Worm (Caenorhabditis elegans) whole organism, L4 larva: ENCODE results near the gene col-157.

ENCODE experiments used
- F44E2.7 ChIP-seq: fragments of 200-800 bp; sonication (Bioruptor generic); IDR thresholded peaks from 2 replicates; pipeline ENCODE4 v2.1.2; 2022; ENCODE audit warnings: missing genetic modification characterization, missing compliant biosample characterization
- Y105C5A.15 ChIP-seq: fragments of 200-800 bp; sonication (Bioruptor generic); IDR thresholded peaks from 2 replicates; pipeline ENCODE4 v1.3.6; 2022; ENCODE audit warnings: missing genetic modification characterization, missing compliant biosample characterization
- Y5F2A.4 ChIP-seq: fragments of 200-800 bp; sonication (Bioruptor generic); optimal IDR thresholded peaks from 2 replicates; lab custom pipeline; 2018; ENCODE audit warnings: mild to moderate bottlenecking, missing genetic modification characterization, missing compliant biosample characterization
- ZK337.2 ChIP-seq: fragments of 200-800 bp; sonication (Bioruptor generic); IDR thresholded peaks from 2 replicates; pipeline ENCODE4 v1.3.6; 2022; ENCODE audit warnings: missing genetic modification reagents, missing genetic modification characterization, missing compliant biosample characterization
- aha-1 ChIP-seq: fragments of 150-350 bp; peaks from one replicate; lab custom pipeline; 2014; ENCODE audit warnings: missing biosample characterization, missing genetic modification characterization
- aly-2 ChIP-seq: sonication (generic microtip); optimal IDR thresholded peaks from 2 replicates; lab custom pipeline; 2018; ENCODE audit warnings: missing biosample characterization, missing genetic modification characterization
- attf-4 ChIP-seq: sonication (generic microtip); optimal IDR thresholded peaks from 3 replicates; lab custom pipeline; 2017; ENCODE audit warnings: missing biosample characterization, missing genetic modification characterization
- ceh-62 ChIP-seq: sonication (generic microtip); optimal IDR thresholded peaks from 2 replicates; lab custom pipeline; 2017; ENCODE audit warnings: missing biosample characterization, missing genetic modification characterization
- ceh-82 ChIP-seq: sonication (generic microtip); optimal IDR thresholded peaks from 2 replicates; lab custom pipeline; 2017; ENCODE audit warnings: missing biosample characterization, missing genetic modification characterization
- ces-1 ChIP-seq: fragments of 150-350 bp; sonication (generic microtip); optimal IDR thresholded peaks from 4 replicates; lab custom pipeline; 2014; ENCODE audit warnings: missing biosample characterization, missing genetic modification reagents, missing genetic modification characterization
- daf-12 ChIP-seq: fragments of 150-350 bp; optimal IDR thresholded peaks from 2 replicates; lab custom pipeline; 2014; ENCODE audit warnings: missing biosample characterization, missing genetic modification reagents, missing genetic modification characterization
- daf-19 ChIP-seq: fragments of 200-800 bp; sonication (Bioruptor generic); conservative IDR thresholded peaks from 2 replicates; pipeline ENCODE4 v1.3.6; 2022; ENCODE audit warnings: missing genetic modification characterization, missing compliant biosample characterization
- daf-8 ChIP-seq: fragments of 200-800 bp; sonication (Bioruptor generic); IDR thresholded peaks from 2 replicates; pipeline ENCODE4 v1.3.6; 2022; ENCODE audit warnings: missing genetic modification characterization, missing compliant biosample characterization
- dmd-9 ChIP-seq: fragments of 200-800 bp; sonication (Bioruptor generic); IDR thresholded peaks from 2 replicates; pipeline ENCODE4 v1.3.6; 2022; ENCODE audit warnings: missing genetic modification reagents, missing genetic modification characterization, missing compliant biosample characterization
- egl-27 ChIP-seq: sonication (generic microtip); optimal IDR thresholded peaks from 3 replicates; lab custom pipeline; 2017; ENCODE audit warnings: missing biosample characterization, missing genetic modification reagents, missing genetic modification characterization
- egl-43 ChIP-seq: fragments of 200-800 bp; sonication (Bioruptor generic); IDR thresholded peaks from 2 replicates; pipeline ENCODE4 v1.3.6; 2022; ENCODE audit warnings: missing genetic modification reagents, missing genetic modification characterization, missing compliant biosample characterization
- fkh-10 ChIP-seq: fragments of 150-350 bp; optimal IDR thresholded peaks from 2 replicates; lab custom pipeline; 2014; ENCODE audit warnings: missing biosample characterization, missing genetic modification reagents, missing genetic modification characterization
- hmg-1.1 ChIP-seq: fragments of 200-800 bp; sonication (Bioruptor generic); IDR thresholded peaks from 2 replicates; pipeline ENCODE4 v1.3.6; 2022; ENCODE audit warnings: missing genetic modification reagents, missing genetic modification characterization, missing compliant biosample characterization
- lin-39 ChIP-seq: fragments of 150-350 bp; optimal IDR thresholded peaks from 2 replicates; lab custom pipeline; 2014; ENCODE audit warnings: missing biosample characterization, missing genetic modification reagents, missing genetic modification characterization
- lsy-2 ChIP-seq, 2 experiments: fragments of 150-350 bp in 1 of 2; sonication (generic microtip) in 1 of 2; optimal IDR thresholded peaks; 2 replicates each; lab custom pipeline; 2014 to 2017; ENCODE audit warnings: missing biosample characterization in 2 of 2, missing genetic modification characterization in 2 of 2
- nhr-102 ChIP-seq: sonication (generic microtip); optimal IDR thresholded peaks from 2 replicates; lab custom pipeline; 2016; ENCODE audit warnings: mild to moderate bottlenecking, missing genetic modification characterization, moderate library complexity, missing compliant biosample characterization
- nhr-111 ChIP-seq: fragments of 200-800 bp; sonication (Bioruptor generic); optimal IDR thresholded peaks from 2 replicates; lab custom pipeline; 2018; ENCODE audit warnings: mild to moderate bottlenecking, missing genetic modification characterization, missing compliant biosample characterization
- nhr-237 ChIP-seq: sonication (generic microtip); optimal IDR thresholded peaks from 2 replicates; lab custom pipeline; 2017; ENCODE audit warnings: missing biosample characterization, missing genetic modification characterization
- nhr-25 ChIP-seq: sonication (generic microtip); optimal IDR thresholded peaks from 2 replicates; lab custom pipeline; 2017; ENCODE audit warnings: missing genetic modification characterization, mild to moderate bottlenecking, missing compliant biosample characterization, antibody characterized with exemption, moderate library complexity, borderline replicate concordance; ENCODE audit not compliant: insufficient read depth
- nhr-28 ChIP-seq: fragments of 150-350 bp; optimal IDR thresholded peaks from 2 replicates; lab custom pipeline; 2014; ENCODE audit warnings: missing biosample characterization, missing genetic modification characterization
- nhr-42 ChIP-seq: fragments of 200-800 bp; sonication (Bioruptor generic); IDR thresholded peaks from 2 replicates; pipeline ENCODE4 v1.3.6; 2022; ENCODE audit warnings: missing genetic modification characterization, missing compliant biosample characterization
- nhr-77 ChIP-seq: fragments of 150-350 bp; optimal IDR thresholded peaks from 2 replicates; lab custom pipeline; 2014; ENCODE audit warnings: missing biosample characterization, missing genetic modification characterization
- rbr-2 ChIP-seq: sonication (generic microtip); optimal IDR thresholded peaks from 2 replicates; lab custom pipeline; 2016; ENCODE audit warnings: missing genotype, missing genetic modification characterization, missing compliant biosample characterization
- sdz-12 ChIP-seq: fragments of 200-800 bp; sonication (Bioruptor generic); optimal IDR thresholded peaks from 2 replicates; lab custom pipeline; 2018; ENCODE audit warnings: mild to moderate bottlenecking, missing genetic modification characterization, missing compliant biosample characterization
- set-16 ChIP-seq: fragments of 200-800 bp; sonication (Bioruptor generic); IDR thresholded peaks from 2 replicates; pipeline ENCODE4 v1.3.6; 2022; ENCODE audit warnings: missing genetic modification reagents, missing genetic modification characterization, missing compliant biosample characterization
- spr-3 ChIP-seq: fragments of 200-800 bp; sonication (Bioruptor generic); optimal IDR thresholded peaks from 2 replicates; lab custom pipeline; 2018; ENCODE audit warnings: mild to moderate bottlenecking, missing genetic modification characterization, missing compliant biosample characterization
- tra-1 ChIP-seq: fragments of 200-800 bp; sonication (Bioruptor generic); IDR thresholded peaks from 2 replicates; pipeline ENCODE4 v1.3.6; 2022; ENCODE audit warnings: missing genetic modification reagents, missing genetic modification characterization, missing compliant biosample characterization
- vab-7 ChIP-seq: fragments of 200-800 bp; sonication (Bioruptor generic); IDR thresholded peaks from 2 replicates; pipeline ENCODE4 v1.3.6; 2022; ENCODE audit warnings: missing genetic modification reagents, missing genetic modification characterization, missing compliant biosample characterization
- zag-1 ChIP-seq: fragments of 150-350 bp; optimal IDR thresholded peaks from 2 replicates; lab custom pipeline; 2014; ENCODE audit warnings: missing biosample characterization, missing genetic modification characterization
- zfp-3 ChIP-seq: fragments of 200-800 bp; sonication (Bioruptor generic); conservative IDR thresholded peaks from 2 replicates; pipeline ENCODE4 v1.3.6; 2022; ENCODE audit warnings: missing genetic modification reagents, missing genetic modification characterization, missing compliant biosample characterization
- ztf-11 ChIP-seq: fragments of 150-350 bp; optimal IDR thresholded peaks from 2 replicates; lab custom pipeline; 2014; ENCODE audit warnings: missing biosample characterization, missing genetic modification characterization

col-157 gene

DNA sequence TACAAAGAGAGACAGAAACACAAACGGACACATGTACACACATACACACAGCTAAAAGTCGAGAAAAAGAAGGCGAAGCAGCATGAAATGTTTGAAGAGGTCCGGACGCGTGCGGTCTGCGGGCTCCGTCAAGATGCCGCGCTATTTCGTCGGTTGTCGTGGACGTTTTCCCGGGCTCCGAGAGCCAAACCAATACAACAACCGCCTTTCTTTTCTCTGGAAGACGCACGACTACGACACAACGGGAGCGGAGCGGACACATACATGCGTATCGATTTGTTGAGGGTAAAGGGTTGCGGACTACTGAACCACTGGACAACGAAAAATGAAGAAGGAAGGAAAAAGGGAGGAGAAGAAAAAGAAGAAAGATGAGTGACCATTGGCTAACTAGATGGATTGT, 38.5 kb upstream of the col-157 start (continued):
- TF ChIP-seq nhr-102 (tag; lab: Kevin White, UChicago) (no peak), daf-8 (GFP tag; lab: Robert Waterston, UW) (no peak), ceh-62 (tag; lab: Kevin White, UChicago) (no peak), fkh-10 (GFP tag; lab: Kevin White, UChicago) (peak; percentile 72), F44E2.7 (GFP tag; lab: Robert Waterston, UW) (no peak), egl-27 (tag; lab: Kevin White, UChicago) (no peak), nhr-28 (tag; lab: Kevin White, UChicago) (no peak), ceh-82 (tag; lab: Kevin White, UChicago) (no peak), lin-39 (no peak), lsy-2 (tag; optimal IDR thresholded peaks at IDR 0.05; lab: Kevin White, UChicago) (no peak), rbr-2 (tag; lab: Kevin White, UChicago) (peak; percentile 44), spr-3 (GFP tag; lab: Kevin White, UChicago) (no peak), aly-2 (no peak), nhr-42 (GFP tag; lab: Robert Waterston, UW) (no peak), ces-1 (GFP tag; lab: Kevin White, UChicago) (no peak), tra-1 (GFP tag; lab: Robert Waterston, UW) (no peak), daf-19 (no peak), egl-43 (GFP tag; lab: Robert Waterston, UW) (0 out of 2 replicates have a peak, but pooled peaks have one; percentile 55)
- TF ChIP-seq, all 104 proteins: peak for 11

DNA sequence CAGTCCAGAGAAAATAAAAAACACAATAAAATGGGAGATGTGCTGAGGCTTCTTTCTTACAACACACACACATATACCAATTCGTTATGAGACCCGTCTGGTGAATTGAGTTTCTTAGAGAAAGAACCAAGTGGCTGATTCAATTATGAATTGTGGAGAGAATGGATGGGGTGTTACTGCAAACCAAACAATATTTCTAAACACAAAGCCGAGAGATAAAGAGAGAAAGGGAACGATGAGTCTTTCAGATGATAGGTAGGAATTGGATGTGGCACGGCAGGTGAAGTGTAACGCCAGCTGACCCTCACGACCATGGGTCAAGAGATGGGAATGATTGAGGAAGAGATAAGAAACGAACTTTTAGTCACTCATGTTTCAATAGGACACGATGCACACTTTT, 37.5 kb upstream of the col-157 start, which contains the start of gene mig-17:
Gene mig-17 (plus strand): TSS at position 389 of the 400 bp plus-strand sequence.
- TF ChIP-seq F44E2.7 (GFP tag; lab: Robert Waterston, UW) (no peak), nhr-111 (GFP tag; lab: Kevin White, UChicago) (no peak), nhr-237 (tag; lab: Kevin White, UChicago) (no peak), attf-4 (tag; lab: Kevin White, UChicago) (no peak), ztf-11 (tag; lab: Kevin White, UChicago) (no peak), vab-7 (GFP tag; lab: Robert Waterston, UW) (no peak), nhr-77 (tag; lab: Kevin White, UChicago) (no peak), zfp-3 (GFP tag; lab: Robert Waterston, UW) (no peak), Y105C5A.15 (GFP tag; lab: Robert Waterston, UW) (no peak), ceh-82 (tag; lab: Kevin White, UChicago) (no peak), daf-19 (no peak), hmg-1.1 (GFP tag; lab: Robert Waterston, UW) (no peak), zag-1 (tag; lab: Kevin White, UChicago) (no peak), Y5F2A.4 (GFP tag; lab: Kevin White, UChicago) (no peak), daf-12 (tag; lab: Kevin White, UChicago) (no peak)

DNA sequence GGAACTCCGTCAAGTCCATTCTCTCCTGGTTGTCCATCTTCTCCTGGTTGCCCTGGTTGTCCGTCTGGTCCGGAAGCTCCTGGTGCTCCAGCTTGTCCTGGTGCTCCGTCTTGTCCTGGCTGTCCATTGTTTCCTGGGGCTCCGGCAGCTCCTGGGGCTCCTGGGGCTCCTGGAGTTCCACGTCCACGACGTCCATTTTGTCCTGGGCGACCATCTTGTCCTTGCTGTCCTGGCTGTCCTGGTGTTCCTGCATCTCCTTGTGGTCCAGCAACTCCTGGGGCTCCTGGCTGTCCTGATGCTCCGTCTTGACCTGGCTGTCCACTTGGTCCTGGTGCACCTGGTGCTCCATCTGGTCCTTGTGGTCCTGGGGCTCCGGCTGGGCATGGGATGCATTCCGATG, 34.4 kb upstream of the col-157 start:
- no peak for TF ChIP-seq nhr-25 (tag; lab: Kevin White, UChicago)
- no peak for TF ChIP-seq attf-4 (tag; lab: Kevin White, UChicago)
- TF ChIP-seq dmd-9 (GFP tag; lab: Robert Waterston, UW), result no peak
- 0 out of 2 replicates have a peak, but pooled peaks have one; percentile 18 for TF ChIP-seq F44E2.7 (GFP tag; lab: Robert Waterston, UW)
- TF ChIP-seq ZK337.2 (GFP tag; lab: Robert Waterston, UW), result no peak
- peak; percentile 93 for TF ChIP-seq set-16

DNA sequence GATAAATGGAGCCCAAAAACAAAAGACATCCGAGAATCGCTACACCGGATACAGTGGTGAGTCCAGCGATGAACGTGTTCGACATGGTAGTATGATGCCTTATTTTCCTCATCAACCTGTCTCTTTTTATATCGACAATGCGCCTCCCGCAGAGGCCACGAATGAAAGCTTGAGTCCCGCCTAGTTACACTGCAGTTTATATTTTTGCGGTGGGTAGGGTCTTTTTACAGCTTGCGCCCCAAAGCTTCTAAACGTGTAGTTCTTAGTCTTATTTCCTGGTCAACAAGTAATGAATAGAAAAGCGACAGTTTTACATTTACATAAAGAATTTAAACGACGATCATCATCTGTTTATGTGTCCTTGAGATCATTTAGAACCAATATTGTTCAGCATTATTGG, 33.6 kb upstream of the col-157 start, which contains the start of gene col-156:
Gene col-156 (minus strand): TSS at position 101 of the 400 bp plus-strand sequence.
- peak; percentile 12 for TF ChIP-seq aha-1 (tag; lab: Kevin White, UChicago)
- no peak for TF ChIP-seq sdz-12
